Fruit fly (Drosophila melanogaster) whole organism, embryonic: ENCODE results near the gene CG7423.

Source experiments
- Aef1 ChIP-seq: fragments of 200-800 bp; sonication (Bioruptor generic); IDR thresholded peaks from 3 replicates; pipeline ENCODE4 v1.3.6; 2022; ENCODE audit warnings: missing biosample characterization, missing genetic modification characterization
- Awh ChIP-seq: fragments of 200-800 bp; sonication (Bioruptor generic); IDR thresholded peaks from 2 replicates; pipeline ENCODE4, ENCODE4 v1.3.6; 2022; ENCODE audit warnings: missing biosample characterization, missing genetic modification characterization
- CG1024 ChIP-seq: fragments of 200-800 bp; sonication (Bioruptor generic); IDR thresholded peaks from 2 replicates; pipeline ENCODE4 v1.3.6; 2022; ENCODE audit warnings: missing biosample characterization, missing genetic modification characterization
- CG10543 ChIP-seq: fragments of 200-800 bp; sonication (Bioruptor generic); optimal IDR thresholded peaks from 3 replicates; lab custom pipeline; 2017; ENCODE audit warnings: missing biosample characterization, mild to moderate bottlenecking, missing genetic modification characterization, moderate library complexity
- CG11456 ChIP-seq: fragments of 200-800 bp; sonication (Bioruptor generic); IDR thresholded peaks from 3 replicates; pipeline ENCODE4 v1.3.6; 2022; ENCODE audit warnings: missing biosample characterization, missing genetic modification characterization
- CG12104 ChIP-seq: fragments of 200-800 bp; sonication (Bioruptor generic); optimal IDR thresholded peaks from 3 replicates; lab custom pipeline; 2016; ENCODE audit warnings: missing biosample characterization, missing genetic modification characterization
- CG12391 ChIP-seq: fragments of 200-800 bp; sonication (Bioruptor generic); optimal IDR thresholded peaks from 3 replicates; lab custom pipeline; 2018; ENCODE audit warnings: missing biosample characterization, mild to moderate bottlenecking, missing genetic modification characterization, moderate library complexity
- CG12744 ChIP-seq: fragments of 200-800 bp; sonication (Bioruptor generic); optimal IDR thresholded peaks from 2 replicates; lab custom pipeline; 2016; ENCODE audit warnings: missing biosample characterization, missing genetic modification characterization
- CG15073 ChIP-seq: fragments of 200-800 bp; sonication (Bioruptor generic); optimal IDR thresholded peaks from 2 replicates; lab custom pipeline; 2016; ENCODE audit warnings: missing biosample characterization, missing genetic modification characterization
- CG15269 ChIP-seq: fragments of 200-800 bp; sonication (Bioruptor generic); optimal IDR thresholded peaks from 2 replicates; lab custom pipeline; 2018; ENCODE audit warnings: missing biosample characterization, mild to moderate bottlenecking, missing genetic modification characterization, moderate library complexity
- CG1602 ChIP-seq: fragments of 200-800 bp; sonication (Bioruptor generic); optimal IDR thresholded peaks from 3 replicates; lab custom pipeline; 2016; ENCODE audit warnings: missing biosample characterization, missing genetic modification characterization
- CG17328 ChIP-seq: fragments of 200-800 bp; sonication (Bioruptor generic); IDR thresholded peaks from 2 replicates; pipeline ENCODE4 v1.3.6; 2022; ENCODE audit warnings: missing biosample characterization, missing genetic modification characterization
- CG18599 ChIP-seq: fragments of 200-800 bp; sonication (Bioruptor generic); optimal IDR thresholded peaks from 3 replicates; lab custom pipeline; 2017; ENCODE audit warnings: missing biosample characterization, missing genetic modification characterization, mild to moderate bottlenecking, moderate library complexity, missing genetic modification reagents
- CG18764 ChIP-seq: fragments of 200-800 bp; sonication (Bioruptor generic); optimal IDR thresholded peaks from 3 replicates; lab custom pipeline; 2016; ENCODE audit warnings: missing biosample characterization, missing genetic modification characterization
- CG2120 ChIP-seq: fragments of 200-800 bp; sonication (Bioruptor generic); optimal IDR thresholded peaks from 3 replicates; lab custom pipeline; 2016; ENCODE audit warnings: missing biosample characterization, missing genetic modification characterization
- CG33213 ChIP-seq: fragments of 200-800 bp; sonication (Bioruptor generic); optimal IDR thresholded peaks from 3 replicates; lab custom pipeline; 2016; ENCODE audit warnings: missing biosample characterization, missing genetic modification characterization
- CG4854 ChIP-seq: fragments of 200-800 bp; sonication (Bioruptor generic); optimal IDR thresholded peaks from 2 replicates; lab custom pipeline; 2016; ENCODE audit warnings: missing biosample characterization, missing genetic modification characterization, inconsistent platforms
- CG5953 ChIP-seq: fragments of 200-800 bp; sonication (Bioruptor generic); IDR thresholded peaks from 2 replicates; pipeline ENCODE4 v1.3.6; 2022; ENCODE audit warnings: missing biosample characterization, missing genetic modification characterization
- CG6175 ChIP-seq: fragments of 200-800 bp; sonication (Bioruptor generic); IDR thresholded peaks from 3 replicates; pipeline ENCODE4 v1.3.6; 2022; ENCODE audit warnings: missing biosample characterization, missing genetic modification characterization
- CG6254 ChIP-seq: fragments of 200-800 bp; sonication (Bioruptor generic); optimal IDR thresholded peaks from 3 replicates; lab custom pipeline; 2017; ENCODE audit warnings: mild to moderate bottlenecking, missing biosample characterization, missing genetic modification reagents, missing genetic modification characterization
- CG6813 ChIP-seq: fragments of 200-800 bp; sonication (Bioruptor generic); optimal IDR thresholded peaks from 2 replicates; lab custom pipeline; 2017; ENCODE audit warnings: missing biosample characterization, missing genetic modification characterization, mild to moderate bottlenecking, moderate library complexity, missing genetic modification reagents
- CG8388 ChIP-seq: fragments of 200-800 bp; sonication (Bioruptor generic); optimal IDR thresholded peaks from 2 replicates; lab custom pipeline; 2019; ENCODE audit warnings: missing biosample characterization, mild to moderate bottlenecking, missing genetic modification characterization, moderate library complexity
- Chrac-16 ChIP-seq: fragments of 200-800 bp; sonication (Bioruptor generic); optimal IDR thresholded peaks from 3 replicates; lab custom pipeline; 2016; ENCODE audit warnings: missing biosample characterization, missing genetic modification characterization
- D ChIP-seq, 2 experiments: fragments of 200-800 bp in 1 of 2; fragments of >200 bp in 1 of 2; sonication (Bioruptor generic) in 1 of 2; optimal IDR thresholded peaks; 2 replicates in 1 of 2; 3 replicates in 1 of 2; lab custom pipeline; 2017; ENCODE audit warnings: mild to moderate bottlenecking in 1 of 2, missing biosample characterization in 1 of 2, missing genetic modification characterization in 1 of 2, missing genetic modification reagents in 1 of 2
- D19B ChIP-seq: fragments of 200-800 bp; sonication (Bioruptor generic); optimal IDR thresholded peaks from 2 replicates; lab custom pipeline; 2017; ENCODE audit warnings: missing biosample characterization, mild to moderate bottlenecking, missing genetic modification characterization
- Deaf1 ChIP-seq: fragments of 200-800 bp; optimal IDR thresholded peaks from 3 replicates; lab custom pipeline; 2019; ENCODE audit warnings: missing biosample characterization, mild to moderate bottlenecking, missing genetic modification characterization, moderate library complexity
- Dref ChIP-seq: fragments of 200-800 bp; sonication (Bioruptor generic); IDR thresholded peaks from 2 replicates; pipeline ENCODE4 v1.3.6; 2022; ENCODE audit warnings: missing biosample characterization, missing genetic modification characterization
- H2.0 ChIP-seq: fragments of 200-800 bp; sonication (Bioruptor generic); IDR thresholded peaks from 2 replicates; pipeline ENCODE4 v1.3.6; 2022; ENCODE audit warnings: missing biosample characterization, missing genetic modification characterization
- HLH54F ChIP-seq: fragments of 200-800 bp; sonication (Bioruptor generic); optimal IDR thresholded peaks from 3 replicates; lab custom pipeline; 2016; ENCODE audit warnings: missing biosample characterization, missing genetic modification characterization
- NC2α ChIP-seq: fragments of 200-800 bp; sonication (Bioruptor generic); optimal IDR thresholded peaks from 2 replicates; lab custom pipeline; 2016; ENCODE audit warnings: missing biosample characterization, missing genetic modification characterization
- Nf-YC ChIP-seq: fragments of 200-800 bp; optimal IDR thresholded peaks from 3 replicates; lab custom pipeline; 2019; ENCODE audit warnings: missing biosample characterization, mild to moderate bottlenecking, missing genetic modification characterization, moderate library complexity
- Ravus ChIP-seq: fragments of 200-800 bp; sonication (Bioruptor generic); IDR thresholded peaks from 2 replicates; pipeline ENCODE4 v1.3.6; 2022; ENCODE audit warnings: missing biosample characterization, missing genetic modification characterization
- Scr ChIP-seq: fragments of 200-800 bp; sonication (Bioruptor generic); IDR thresholded peaks from 2 replicates; pipeline ENCODE4 v1.3.6; 2022; ENCODE audit warnings: missing biosample characterization, missing genetic modification characterization; ENCODE audit not compliant: partially characterized antibody
- Six4 ChIP-seq: fragments of 200-800 bp; sonication (Bioruptor generic); optimal IDR thresholded peaks from 2 replicates; lab custom pipeline; 2016; ENCODE audit warnings: missing biosample characterization, missing genetic modification characterization
- Sox102F ChIP-seq: fragments of 200-800 bp; sonication (Bioruptor generic); optimal IDR thresholded peaks from 2 replicates; lab custom pipeline; 2018; ENCODE audit warnings: missing biosample characterization, mild to moderate bottlenecking, missing genetic modification characterization, moderate library complexity
- Xrp1 ChIP-seq: fragments of 200-800 bp; sonication (Bioruptor generic); IDR thresholded peaks from 2 replicates; pipeline ENCODE4 v1.3.6; 2022; ENCODE audit warnings: missing biosample characterization, missing genetic modification characterization
- ato ChIP-seq: fragments of 200-800 bp; sonication (Bioruptor generic); IDR thresholded peaks from 2 replicates; pipeline ENCODE4 v1.3.6; 2022; ENCODE audit warnings: missing biosample characterization, missing genetic modification characterization; ENCODE audit not compliant: partially characterized antibody
- disco-r ChIP-seq: fragments of 200-800 bp; sonication (Bioruptor generic); optimal IDR thresholded peaks from 2 replicates; lab custom pipeline; 2016; ENCODE audit warnings: missing biosample characterization, missing genetic modification characterization
- grau ChIP-seq: fragments of 200-800 bp; optimal IDR thresholded peaks from 3 replicates; lab custom pipeline; 2019; ENCODE audit warnings: missing biosample characterization, mild to moderate bottlenecking, missing genetic modification characterization, moderate library complexity
- her ChIP-seq: fragments of 200-800 bp; sonication (Bioruptor generic); optimal IDR thresholded peaks from 2 replicates; lab custom pipeline; 2016; ENCODE audit warnings: missing biosample characterization, missing genetic modification characterization
- kah ChIP-seq: fragments of 200-800 bp; sonication (Bioruptor generic); optimal IDR thresholded peaks from 2 replicates; lab custom pipeline; 2018; ENCODE audit warnings: missing biosample characterization, mild to moderate bottlenecking, missing genetic modification characterization
- lab ChIP-seq: fragments of 200-800 bp; sonication (Bioruptor generic); optimal IDR thresholded peaks from 3 replicates; lab custom pipeline; 2017; ENCODE audit warnings: missing biosample characterization, missing genetic modification characterization, mild to moderate bottlenecking, moderate library complexity, missing genetic modification reagents
- nmo ChIP-seq: fragments of 200-800 bp; sonication (Bioruptor generic); optimal IDR thresholded peaks from 2 replicates; lab custom pipeline; 2018; ENCODE audit warnings: missing biosample characterization, mild to moderate bottlenecking, missing genetic modification characterization, moderate library complexity
- prd ChIP-seq, 3 experiments: fragments of >200 bp in 2 of 3; fragments of 200-800 bp in 1 of 3; sonication (Bioruptor generic) in 1 of 3; optimal IDR thresholded peaks in 2 of 3; IDR thresholded peaks in 1 of 3; 2 replicates in 2 of 3; 3 replicates in 1 of 3; pipeline versions ENCODE4 v1.3.6 to Lab custom; 2017 to 2022; ENCODE audit warnings: missing biosample characterization in 1 of 3, missing genetic modification characterization in 1 of 3
- pzg ChIP-seq: fragments of 200-800 bp; sonication (Bioruptor generic); optimal IDR thresholded peaks from 3 replicates; lab custom pipeline; 2018; ENCODE audit warnings: missing biosample characterization, mild to moderate bottlenecking, missing genetic modification characterization, moderate library complexity
- sens ChIP-seq: fragments of 200-800 bp; sonication (Bioruptor generic); peaks from one replicate; lab custom pipeline; 2016; ENCODE audit warnings: missing biosample characterization, missing genetic modification characterization
- sisA ChIP-seq: fragments of 200-800 bp; sonication (Bioruptor generic); IDR thresholded peaks from 2 replicates; pipeline ENCODE4 v1.3.6; 2022; ENCODE audit warnings: missing biosample characterization, missing genetic modification characterization
- vvl ChIP-seq: fragments of 200-800 bp; sonication (Bioruptor generic); IDR thresholded peaks from 2 replicates; pipeline ENCODE4 v1.3.6; 2022; ENCODE audit warnings: missing biosample characterization, missing genetic modification characterization
- yki ChIP-seq: fragments of >200 bp; optimal IDR thresholded peaks from 3 replicates; lab custom pipeline; 2018

Gene CG7423

dm6 chrX:19106842-19107557, 23.9 kb upstream of the CG7423 start (continued):
- TF ChIP-seq CG4854 (GFP tag; lab: Kevin White, UChicago) (no peak), CG15269 (peak; percentile 42), CG33213 (GFP tag; lab: Kevin White, UChicago) (no peak), NC2α (GFP tag; lab: Kevin White, UChicago) (no peak), CG8388 (GFP tag; lab: Kevin White, UChicago) (peak; percentile 19), CG1024 (no peak), disco-r (GFP tag; lab: Kevin White, UChicago) (no peak), Aef1 (no peak), lab (GFP tag; lab: Kevin White, UChicago) (peak; percentile 42), CG1602 (GFP tag; lab: Kevin White, UChicago) (peak; percentile 15), D19B (GFP tag; lab: Kevin White, UChicago) (peak; percentile 8), Six4 (no peak), Dref (GFP tag; lab: Robert Waterston, UW) (no peak), Xrp1 (GFP tag; lab: Robert Waterston, UW) (no peak), pzg (GFP tag; lab: Kevin White, UChicago) (no peak), Chrac-16 (GFP tag; lab: Kevin White, UChicago) (peak; percentile 12), CG12744 (GFP tag; lab: Kevin White, UChicago) (no peak), sens (GFP tag; lab: Kevin White, UChicago) (peak; percentile 62), CG12391 (tag; lab: Kevin White, UChicago) (peak; percentile 29), CG17328 (peak; percentile 29; the same call in 1 of the 2 replicates), CG15073 (no peak), sisA (GFP tag; lab: Robert Waterston, UW) (peak; percentile 32; the same call in 1 of the 2 replicates), her (GFP tag; lab: Kevin White, UChicago) (no peak), HLH54F (no peak), CG18764 (GFP tag; lab: Kevin White, UChicago) (no peak), grau (tag; lab: Kevin White, UChicago) (peak; percentile 56), Nf-YC (tag; lab: Kevin White, UChicago) (peak; percentile 7), yki (lab: Kevin White, UChicago) (no peak), vvl (GFP tag; lab: Robert Waterston, UW) (no peak), CG6175 (GFP tag; lab: Robert Waterston, UW) (no peak), ato (GFP tag; lab: Robert Waterston, UW) (no peak), CG6813 (GFP tag; lab: Kevin White, UChicago) (peak; percentile 26), Ravus (GFP tag; lab: Robert Waterston, UW) (no peak), CG6254 (GFP tag; lab: Kevin White, UChicago) (no peak), H2.0 (GFP tag; lab: Robert Waterston, UW) (no peak), CG12104 (GFP tag; lab: Kevin White, UChicago) (no peak), nmo (peak; percentile 69), Sox102F (GFP tag; lab: Kevin White, UChicago) (peak; percentile 48), CG18599 (GFP tag; lab: Kevin White, UChicago) (peak; percentile 65), CG11456 (GFP tag; lab: Robert Waterston, UW) (no peak), prd (optimal IDR thresholded peaks at IDR 0.05; lab: Kevin White, UChicago) (no peak), prd (GFP tag; IDR thresholded peaks at IDR 0.05; lab: Robert Waterston, UW) (peak; percentile 12; the same call in 1 of the 3 replicates), CG10543 (GFP tag; lab: Kevin White, UChicago) (peak; percentile 23), Deaf1 (no peak), Scr (GFP tag; lab: Robert Waterston, UW) (no peak), D (optimal IDR thresholded peaks at IDR 0.05; lab: Kevin White, UChicago) (no peak), D (GFP tag; optimal IDR thresholded peaks at IDR 0.05; lab: Kevin White, UChicago) (peak; percentile 4), CG5953 (GFP tag; lab: Robert Waterston, UW) (no peak), Awh (GFP tag; lab: Robert Waterston, UW) (no peak), kah (GFP tag; lab: Kevin White, UChicago) (no peak), CG2120 (GFP tag; lab: Kevin White, UChicago) (peak; percentile 58)
